Worm (Caenorhabditis elegans) whole organism, L2 larva: Measurements from ENCODE around the gene F41G3.18.

Source experiments
- C34F6.9 ChIP-seq: fragments of 150-350 bp; optimal IDR thresholded peaks from 2 replicates; lab custom pipeline; 2014; ENCODE audit warnings: missing biosample characterization, missing genetic modification characterization
- F13H6.1 ChIP-seq: sonication (generic microtip); optimal IDR thresholded peaks from 2 replicates; lab custom pipeline; 2016; ENCODE audit warnings: missing genetic modification characterization, missing compliant biosample characterization
- R02D3.7 ChIP-seq: fragments of 150-350 bp; optimal IDR thresholded peaks from 2 replicates; lab custom pipeline; 2014; ENCODE audit warnings: missing biosample characterization, missing genetic modification characterization
- Y55F3AM.14 ChIP-seq: fragments of 200-800 bp; sonication (Bioruptor generic); optimal IDR thresholded peaks from 2 replicates; lab custom pipeline; 2018; ENCODE audit warnings: mild to moderate bottlenecking, missing genetic modification characterization, missing compliant biosample characterization
- alr-1 ChIP-seq: fragments of 150-350 bp; optimal IDR thresholded peaks from 2 replicates; lab custom pipeline; 2014; ENCODE audit warnings: missing biosample characterization, missing genetic modification characterization
- aly-2 ChIP-seq: fragments of 150-350 bp; optimal IDR thresholded peaks from 2 replicates; lab custom pipeline; 2014; ENCODE audit warnings: missing biosample characterization, missing genetic modification characterization
- ama-1 ChIP-seq: fragments of 150-350 bp; optimal IDR thresholded peaks from 2 replicates; lab custom pipeline; 2018; ENCODE audit warnings: inconsistent platforms
- blmp-1 ChIP-seq: sonication (generic microtip); optimal IDR thresholded peaks from 2 replicates; lab custom pipeline; 2017; ENCODE audit warnings: missing genetic modification characterization, mild to moderate bottlenecking, missing compliant biosample characterization, antibody characterized with exemption, moderate library complexity; ENCODE audit not compliant: insufficient read depth
- ceh-82 ChIP-seq: fragments of 150-350 bp; optimal IDR thresholded peaks from 2 replicates; lab custom pipeline; 2014; ENCODE audit warnings: missing biosample characterization, missing genetic modification characterization
- crh-2 ChIP-seq: sonication (generic microtip); optimal IDR thresholded peaks from 2 replicates; lab custom pipeline; 2017; ENCODE audit warnings: missing biosample characterization, missing genetic modification characterization
- dmd-4 ChIP-seq: sonication (generic microtip); optimal IDR thresholded peaks from 2 replicates; lab custom pipeline; 2017; ENCODE audit warnings: missing biosample characterization, missing genetic modification characterization
- egl-27 ChIP-seq: sonication (generic microtip); optimal IDR thresholded peaks from 3 replicates; lab custom pipeline; 2017; ENCODE audit warnings: missing biosample characterization, missing genetic modification reagents, missing genetic modification characterization
- fos-1 ChIP-seq: fragments of 150-350 bp; optimal IDR thresholded peaks from 2 replicates; lab custom pipeline; 2014; ENCODE audit warnings: missing biosample characterization, missing genetic modification characterization
- gmeb-1 ChIP-seq: fragments of 150-350 bp; optimal IDR thresholded peaks from 2 replicates; lab custom pipeline; 2014; ENCODE audit warnings: missing biosample characterization, missing genetic modification characterization
- lin-11 ChIP-seq: fragments of 150-350 bp; sonication (generic microtip); optimal IDR thresholded peaks from 2 replicates; lab custom pipeline; 2014; ENCODE audit warnings: missing biosample characterization, missing genetic modification characterization, inconsistent platforms, mixed read lengths
- lin-13 ChIP-seq: fragments of 150-350 bp; optimal IDR thresholded peaks from 2 replicates; lab custom pipeline; 2014; ENCODE audit warnings: missing biosample characterization, missing genetic modification reagents, missing genetic modification characterization
- lin-39 ChIP-seq: fragments of 150-350 bp; optimal IDR thresholded peaks from 2 replicates; lab custom pipeline; 2014; ENCODE audit warnings: missing biosample characterization, missing genetic modification reagents, missing genetic modification characterization
- lsy-2 ChIP-seq, 2 experiments: fragments of 150-350 bp in 1 of 2; sonication (generic microtip) in 1 of 2; optimal IDR thresholded peaks; 2 replicates each; lab custom pipeline; 2014 to 2017; ENCODE audit warnings: missing biosample characterization in 2 of 2, missing genetic modification characterization in 2 of 2
- mab-5 ChIP-seq: fragments of 150-350 bp; optimal IDR thresholded peaks from 2 replicates; lab custom pipeline; 2014; ENCODE audit warnings: missing biosample characterization, missing genetic modification characterization
- mbf-1 ChIP-seq: sonication (generic microtip); optimal IDR thresholded peaks from 2 replicates; lab custom pipeline; 2017; ENCODE audit warnings: missing biosample characterization, missing genetic modification characterization
- nhr-10 ChIP-seq: sonication (generic microtip); optimal IDR thresholded peaks from 2 replicates; lab custom pipeline; 2017; ENCODE audit warnings: missing biosample characterization, missing genetic modification characterization
- nhr-12 ChIP-seq: fragments of 150-350 bp; optimal IDR thresholded peaks from 2 replicates; lab custom pipeline; 2014; ENCODE audit warnings: missing biosample characterization, missing genetic modification characterization
- nhr-129 ChIP-seq: fragments of 150-350 bp; optimal IDR thresholded peaks from 2 replicates; lab custom pipeline; 2014; ENCODE audit warnings: missing biosample characterization, missing genetic modification characterization
- nhr-21 ChIP-seq: fragments of 150-350 bp; optimal IDR thresholded peaks from 2 replicates; lab custom pipeline; 2014; ENCODE audit warnings: missing biosample characterization, missing genetic modification characterization
- nhr-23 ChIP-seq: fragments of 150-350 bp; optimal IDR thresholded peaks from 2 replicates; lab custom pipeline; 2014; ENCODE audit warnings: missing biosample characterization, missing genetic modification reagents, missing genetic modification characterization
- nhr-237 ChIP-seq: fragments of 150-350 bp; optimal IDR thresholded peaks from 2 replicates; lab custom pipeline; 2014; ENCODE audit warnings: missing biosample characterization, missing genetic modification characterization
- nhr-25 ChIP-seq: fragments of 150-350 bp; sonication (generic microtip); optimal IDR thresholded peaks from 3 replicates; lab custom pipeline; 2014; ENCODE audit warnings: missing biosample characterization, missing genetic modification characterization
- sem-4 ChIP-seq: fragments of 150-350 bp; optimal IDR thresholded peaks from 2 replicates; lab custom pipeline; 2014; ENCODE audit warnings: missing biosample characterization, missing genetic modification reagents, missing genetic modification characterization
- sma-3 ChIP-seq: sonication (generic microtip); optimal IDR thresholded peaks from 2 replicates; lab custom pipeline; 2016; ENCODE audit warnings: missing genetic modification reagents, missing genetic modification characterization, missing compliant biosample characterization
- sma-9 ChIP-seq, 2 experiments: fragments of 150-350 bp in 1 of 2; sonication (generic microtip) in 1 of 2; optimal IDR thresholded peaks; 2 replicates each; lab custom pipeline; 2014 to 2016; ENCODE audit warnings: missing genetic modification characterization in 2 of 2, mild to moderate bottlenecking in 1 of 2, missing biosample characterization in 1 of 2, missing compliant biosample characterization in 1 of 2, missing genetic modification reagents in 1 of 2, moderate library complexity in 1 of 2
- unc-39 ChIP-seq: fragments of 150-350 bp; optimal IDR thresholded peaks from 2 replicates; lab custom pipeline; 2014; ENCODE audit warnings: missing biosample characterization, missing genetic modification characterization
- unc-55 ChIP-seq: fragments of 150-350 bp; sonication (generic microtip); optimal IDR thresholded peaks from 3 replicates; lab custom pipeline; 2014; ENCODE audit warnings: missing biosample characterization, missing genetic modification reagents, missing genetic modification characterization
- unc-62 ChIP-seq: fragments of 150-350 bp; optimal IDR thresholded peaks from 2 replicates; lab custom pipeline; 2014; ENCODE audit warnings: missing biosample characterization, missing genetic modification reagents, missing genetic modification characterization
- ztf-1 ChIP-seq: fragments of 200-800 bp; sonication (Bioruptor generic); conservative IDR thresholded peaks from 2 replicates; pipeline ENCODE4 v1.3.6; 2022; ENCODE audit warnings: missing genetic modification characterization, missing compliant biosample characterization
- ztf-11 ChIP-seq: sonication (generic microtip); optimal IDR thresholded peaks from 2 replicates; lab custom pipeline; 2017; ENCODE audit warnings: missing biosample characterization, missing genetic modification characterization
- ztf-4 ChIP-seq: fragments of 150-350 bp; optimal IDR thresholded peaks from 2 replicates; lab custom pipeline; 2014; ENCODE audit warnings: missing biosample characterization, missing genetic modification characterization

Gene F41G3.18

DNA sequence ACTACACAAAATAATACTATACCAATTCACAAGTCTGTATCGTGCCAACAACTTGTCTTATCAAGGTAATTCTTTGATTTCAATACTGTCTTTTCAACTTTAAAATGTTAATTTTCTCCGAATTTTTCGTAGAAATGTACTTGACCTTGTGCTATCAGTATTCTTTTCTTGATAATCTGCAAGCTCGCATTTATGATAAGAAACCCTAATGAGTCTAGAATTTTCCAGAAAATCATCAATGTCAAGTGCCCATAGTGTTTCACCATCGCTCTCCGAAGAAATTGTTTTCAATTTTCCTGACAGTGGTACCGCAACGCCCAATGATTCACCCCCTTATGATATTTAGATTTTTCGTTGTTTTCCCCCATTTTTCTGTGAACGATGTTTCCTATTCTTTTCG, 13.1 kb downstream of the F41G3.18 start:
- TF ChIP-seq lin-13 (GFP tag; lab: Kevin White, UChicago) (no peak), fos-1 (tag; lab: Kevin White, UChicago) (peak; percentile 64)
- TF ChIP-seq, all 48 proteins: peak for 1

DNA sequence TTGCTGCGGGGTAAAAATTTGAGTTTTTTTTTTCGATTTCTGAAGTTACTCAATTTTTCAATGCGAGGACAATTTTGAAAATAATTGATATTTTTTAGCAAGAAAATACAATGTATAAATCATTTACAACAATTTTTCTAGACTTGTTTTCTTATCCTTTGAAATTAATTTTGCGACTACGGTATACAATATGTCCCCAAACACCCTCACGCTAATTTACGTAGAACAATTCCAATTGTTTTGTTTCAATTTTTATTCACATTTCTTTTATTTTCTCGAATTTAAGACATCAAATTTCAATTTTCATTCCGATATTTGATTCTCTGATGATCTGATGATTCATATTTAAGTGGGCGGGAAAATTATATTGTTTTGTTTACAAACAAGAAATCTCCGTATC, 13.9 kb downstream of the F41G3.18 start:
- TF ChIP-seq ztf-4 = no peak
- no peak for TF ChIP-seq nhr-25 (tag; lab: Kevin White, UChicago)
- no peak for TF ChIP-seq fos-1 (tag; lab: Kevin White, UChicago)
- no peak for TF ChIP-seq nhr-237 (tag; lab: Kevin White, UChicago)

DNA sequence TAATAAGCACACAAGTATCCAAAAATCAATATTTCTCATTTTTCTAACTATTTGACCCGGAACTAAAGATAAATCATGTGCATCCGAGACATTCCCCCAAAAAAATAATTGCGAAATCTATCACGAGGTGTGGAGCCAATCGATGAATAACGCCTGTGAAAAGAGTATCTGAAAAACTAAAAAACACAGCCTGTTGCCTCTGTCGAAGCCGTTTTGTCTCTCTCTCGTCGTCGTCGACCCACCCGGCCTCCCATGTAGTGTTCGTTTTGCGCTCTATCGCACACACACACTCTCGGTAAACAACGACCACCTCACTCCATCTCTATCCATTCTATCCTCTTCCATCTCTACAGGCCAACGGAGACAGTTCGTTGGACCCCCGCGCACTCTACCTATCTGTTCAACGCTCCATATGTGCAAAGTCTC, 14.6 kb downstream of the F41G3.18 start:
- TF ChIP-seq C34F6.9 (peak; percentile 96), nhr-21 (tag; lab: Kevin White, UChicago) (no peak), sem-4 (no peak), sma-9 (GFP tag; optimal IDR thresholded peaks at IDR 0.05; lab: Kevin White, UChicago) (peak; percentile 61), sma-9 (tag; optimal IDR thresholded peaks at IDR 0.05; lab: Kevin White, UChicago) (no peak), lin-11 (peak; percentile 64), unc-55 (peak; percentile 79), F13H6.1 (tag; lab: Kevin White, UChicago) (peak; percentile 39), mab-5 (tag; lab: Kevin White, UChicago) (peak; percentile 5), nhr-129 (tag; lab: Kevin White, UChicago) (peak; percentile 71), ztf-4 (peak; percentile 48), Y55F3AM.14 (GFP tag; lab: Kevin White, UChicago) (no peak), sma-3 (GFP tag; lab: Kevin White, UChicago) (peak; percentile 22), lin-39 (tag; lab: Kevin White, UChicago) (no peak), gmeb-1 (tag; lab: Kevin White, UChicago) (no peak), lsy-2 (tag; optimal IDR thresholded peaks at IDR 0.05; lab: Kevin White, UChicago) (peak; percentile 38 to 65), R02D3.7 (tag; lab: Kevin White, UChicago) (no peak), blmp-1 (tag; lab: Kevin White, UChicago) (peak; percentile 3), nhr-25 (tag; lab: Kevin White, UChicago) (peak; percentile 59), fos-1 (tag; lab: Kevin White, UChicago) (peak; percentile 8)

- TF ChIP-seq unc-39 (tag; lab: Kevin White, UChicago) (no peak), sma-9 (GFP tag; optimal IDR thresholded peaks at IDR 0.05; lab: Kevin White, UChicago) (no peak), sma-9 (tag; optimal IDR thresholded peaks at IDR 0.05; lab: Kevin White, UChicago) (no peak), gmeb-1 (tag; lab: Kevin White, UChicago) (no peak), egl-27 (tag; lab: Kevin White, UChicago) (no peak), fos-1 (tag; lab: Kevin White, UChicago) (no peak), nhr-10 (tag; lab: Kevin White, UChicago) (no peak), mbf-1 (no peak), nhr-12 (no peak)
Observed at ce11 chrII:6783377-6783829, 15.3 kb downstream of the F41G3.18 start, which contains the start of gene gldi-2. Gene gldi-2 (plus strand): TSS chrII:6783427.

ce11 chrII:6788672-6789298, 20.7 kb downstream of the F41G3.18 start, which contains the start of gene T13C2.3:
Gene T13C2.3 (plus strand): TSS chrII:6789248.
- TF ChIP-seq aly-2 (no peak), unc-55 (no peak), crh-2 (tag; lab: Kevin White, UChicago) (no peak), nhr-237 (tag; lab: Kevin White, UChicago) (no peak), F13H6.1 (tag; lab: Kevin White, UChicago) (no peak), nhr-12 (no peak), Y55F3AM.14 (GFP tag; lab: Kevin White, UChicago) (no peak), ztf-11 (no peak), mbf-1 (no peak), sem-4 (no peak), fos-1 (tag; lab: Kevin White, UChicago) (no peak)

DNA sequence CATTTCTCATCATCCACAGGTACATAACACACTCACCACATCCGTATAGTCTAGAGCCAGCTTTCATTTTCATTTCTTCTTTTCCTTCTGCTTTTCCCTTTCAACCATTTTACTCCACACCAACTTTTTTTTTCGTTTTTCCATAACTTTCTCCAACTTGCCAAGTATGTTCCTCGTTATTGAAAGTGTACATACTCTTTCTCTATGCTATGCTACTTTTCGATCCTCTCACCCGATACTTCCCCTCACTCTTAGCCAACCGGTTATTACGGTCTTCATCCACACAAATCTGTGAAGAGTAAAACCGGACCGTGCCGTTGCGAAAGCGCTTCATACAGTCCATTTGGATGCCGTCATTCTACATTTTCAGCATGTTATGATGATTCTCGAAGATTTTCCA, 23.8 kb downstream of the F41G3.18 start, which contains the start of gene T13C2.2:
Gene T13C2.2 (plus strand): TSS at position 301 of the 400 bp plus-strand sequence.
- TF ChIP-seq unc-62 (GFP tag; lab: Kevin White, UChicago) (no peak), nhr-23 (no peak), ztf-1 (no peak), sma-9 (GFP tag; optimal IDR thresholded peaks at IDR 0.05; lab: Kevin White, UChicago) (no peak), sma-9 (tag; optimal IDR thresholded peaks at IDR 0.05; lab: Kevin White, UChicago) (no peak), ama-1 (lab: Kevin White, UChicago) (no peak), nhr-21 (tag; lab: Kevin White, UChicago) (no peak), nhr-12 (no peak), unc-39 (tag; lab: Kevin White, UChicago) (no peak), dmd-4 (tag; lab: Kevin White, UChicago) (no peak), ztf-11 (no peak), nhr-237 (tag; lab: Kevin White, UChicago) (no peak), ceh-82 (tag; lab: Kevin White, UChicago) (no peak), alr-1 (tag; lab: Kevin White, UChicago) (no peak)
